Fruit fly (Drosophila melanogaster): Measurements from ENCODE around the gene ro.

Gene ro

DNA sequence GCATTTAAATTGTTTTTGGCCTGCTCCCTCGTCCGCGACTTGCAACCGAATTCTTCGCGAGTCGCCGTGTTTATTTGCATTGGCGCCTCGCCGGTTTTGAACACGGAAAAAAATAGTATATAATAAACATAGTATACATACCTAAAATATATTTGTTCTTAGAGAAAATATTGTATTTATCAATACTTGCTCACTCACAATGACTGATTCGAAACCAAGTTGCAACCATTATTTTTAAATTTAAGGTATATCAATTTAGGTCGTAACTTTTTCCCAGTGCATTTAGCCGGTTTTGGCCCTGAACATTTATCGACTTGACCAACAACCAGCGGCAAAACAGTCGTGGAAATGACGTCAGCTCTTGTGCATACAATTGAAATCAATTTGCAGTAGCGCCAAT, 47.5 kb upstream of the ro start (continued):
- no peak for TF ChIP-seq CG34224 (GFP tag; IDR thresholded peaks at IDR 0.05; ENCODE audit: partially characterized antibody)
- TF ChIP-seq unc-4 (GFP tag; IDR thresholded peaks at IDR 0.05; ENCODE audit: partially characterized antibody): no peak
- no peak for TF ChIP-seq pros (GFP tag; optimal IDR thresholded peaks at IDR 0.05)
- TF ChIP-seq dm (GFP tag; optimal IDR thresholded peaks at IDR 0.05): no peak
- TF ChIP-seq zen2 (GFP tag; IDR thresholded peaks at IDR 0.05; ENCODE audit: partially characterized antibody): no peak
- no peak for TF ChIP-seq Med (GFP tag)
- TF ChIP-seq Eip74EF (GFP tag; optimal IDR thresholded peaks at IDR 0.05): peak in 1 of 2 experiments; percentile 59
- TF ChIP-seq CG3847 (GFP tag; IDR thresholded peaks at IDR 0.05): 0 out of 2 replicates have a peak, but pooled peaks have one; percentile 29
- TF ChIP-seq GATAe (GFP tag; conservative IDR thresholded peaks at IDR 0.05): no peak
- peak; percentile 15 for TF ChIP-seq CG12299 (tag; optimal IDR thresholded peaks at IDR 0.05)
- TF ChIP-seq eyg (GFP tag; optimal IDR thresholded peaks at IDR 0.05): no peak
- TF ChIP-seq ro (GFP tag; IDR thresholded peaks at IDR 0.05): no peak
- TF ChIP-seq MTF-1 (GFP tag; optimal IDR thresholded peaks at IDR 0.05; ENCODE audit: borderline replicate concordance): no peak
- TF ChIP-seq CG16779 (GFP tag; IDR thresholded peaks at IDR 0.05): no peak
- TF ChIP-seq h (optimal IDR thresholded peaks at IDR 0.05): no peak
- TF ChIP-seq CG18262 (tag; optimal IDR thresholded peaks at IDR 0.05): peak; percentile 41
- peak; percentile 34 for TF ChIP-seq CG6683 (GFP tag; optimal IDR thresholded peaks at IDR 0.05)
- TF ChIP-seq eve (GFP tag; optimal IDR thresholded peaks at IDR 0.05): peak in 1 of 2 experiments; percentile 78
- peak; percentile 10 for TF ChIP-seq D19A (tag; optimal IDR thresholded peaks at IDR 0.05)
- no peak for TF ChIP-seq chinmo (GFP tag; IDR thresholded peaks at IDR 0.05; ENCODE audit: partially characterized antibody)
- TF ChIP-seq CG17328 (GFP tag; IDR thresholded peaks at IDR 0.05): peak; percentile 79
- TF ChIP-seq schlank (tag; optimal IDR thresholded peaks at IDR 0.05): no peak
- no peak for TF ChIP-seq CG14710 (tag; optimal IDR thresholded peaks at IDR 0.05)
- TF ChIP-seq CoRest (tag; optimal IDR thresholded peaks at IDR 0.05): peak; percentile 72
- TF ChIP-seq H2.0 (GFP tag; IDR thresholded peaks at IDR 0.05): peak; percentile 65
- TF ChIP-seq stwl (tag; optimal IDR thresholded peaks at IDR 0.05): no peak
- peak; percentile 49 for TF ChIP-seq vvl (GFP tag; IDR thresholded peaks at IDR 0.05)
- no peak for TF ChIP-seq CG32772 (GFP tag; IDR thresholded peaks at IDR 0.05)
- TF ChIP-seq knrl (GFP tag; IDR thresholded peaks at IDR 0.05; ENCODE audit: partially characterized antibody): no peak
- TF ChIP-seq CG13775 (GFP tag; optimal IDR thresholded peaks at IDR 0.05): peak; percentile 23
- TF ChIP-seq CG15269 (tag; optimal IDR thresholded peaks at IDR 0.05): peak; percentile 87
- no peak for TF ChIP-seq CG13624 (GFP tag; optimal IDR thresholded peaks at IDR 0.05)
- peak; percentile 74 for TF ChIP-seq PHDP (tag; optimal IDR thresholded peaks at IDR 0.05)
- TF ChIP-seq lilli (GFP tag; optimal IDR thresholded peaks at IDR 0.05): peak; percentile 33
- TF ChIP-seq Dll (GFP tag; IDR thresholded peaks at IDR 0.05; ENCODE audit: partially characterized antibody): no peak
- TF ChIP-seq CG9609 (GFP tag; optimal IDR thresholded peaks at IDR 0.05): no peak
- TF ChIP-seq CG8388 (GFP tag; optimal IDR thresholded peaks at IDR 0.05): peak; percentile 57
- peak; percentile 36 for TF ChIP-seq CG3407 (GFP tag; optimal IDR thresholded peaks at IDR 0.05)
- TF ChIP-seq da (GFP tag; optimal IDR thresholded peaks at IDR 0.05): no peak
- no peak for TF ChIP-seq CG15011 (GFP tag; optimal IDR thresholded peaks at IDR 0.05)
- no peak for TF ChIP-seq Hand (GFP tag; optimal IDR thresholded peaks at IDR 0.05)
- peak; percentile 26 for TF ChIP-seq run (tag; optimal IDR thresholded peaks at IDR 0.05)
- TF ChIP-seq tin (GFP tag; optimal IDR thresholded peaks at IDR 0.05): no peak
- no peak for TF ChIP-seq Ravus (GFP tag; IDR thresholded peaks at IDR 0.05)
- TF ChIP-seq ERR (GFP tag; optimal IDR thresholded peaks at IDR 0.05): no peak
- no peak for TF ChIP-seq CG6654 (GFP tag; optimal IDR thresholded peaks at IDR 0.05)
- TF ChIP-seq CG2889 (GFP tag; IDR thresholded peaks at IDR 0.05): no peak
- 0 out of 2 replicates have a peak, but pooled peaks have one; percentile 7 for TF ChIP-seq al (GFP tag; IDR thresholded peaks at IDR 0.05)
- TF ChIP-seq CG2875 (GFP tag; optimal IDR thresholded peaks at IDR 0.05): no peak
- TF ChIP-seq wek (GFP tag; optimal IDR thresholded peaks at IDR 0.05): no peak
- peak; percentile 51 for TF ChIP-seq Fer1 (GFP tag; optimal IDR thresholded peaks at IDR 0.05)

Measured in whole organism, embryonic.